Fruit fly (Drosophila melanogaster) whole organism, embryonic: ENCODE results near the gene Nlg2.

ENCODE experiments used
- CG1024 ChIP-seq: fragments of 200-800 bp; sonication (Bioruptor generic); IDR thresholded peaks from 2 replicates; pipeline ENCODE4 v1.3.6; 2022; ENCODE audit warnings: missing biosample characterization, missing genetic modification characterization
- CG10366 ChIP-seq: fragments of 200-800 bp; sonication (Bioruptor generic); IDR thresholded peaks from 2 replicates; pipeline ENCODE4 v1.3.6; 2022; ENCODE audit warnings: missing biosample characterization, missing genetic modification characterization
- CG17328 ChIP-seq: fragments of 200-800 bp; sonication (Bioruptor generic); IDR thresholded peaks from 2 replicates; pipeline ENCODE4 v1.3.6; 2022; ENCODE audit warnings: missing biosample characterization, missing genetic modification characterization
- Nf-YC ChIP-seq: fragments of 200-800 bp; optimal IDR thresholded peaks from 3 replicates; lab custom pipeline; 2019; ENCODE audit warnings: missing biosample characterization, mild to moderate bottlenecking, missing genetic modification characterization, moderate library complexity
- ato ChIP-seq: fragments of 200-800 bp; sonication (Bioruptor generic); IDR thresholded peaks from 2 replicates; pipeline ENCODE4 v1.3.6; 2022; ENCODE audit warnings: missing biosample characterization, missing genetic modification characterization; ENCODE audit not compliant: partially characterized antibody
- croc ChIP-seq: fragments of 200-800 bp; sonication (Bioruptor generic); conservative IDR thresholded peaks from 3 replicates; pipeline ENCODE4 v1.3.6; 2022; ENCODE audit warnings: missing biosample characterization, missing genetic modification characterization
- fru ChIP-seq: fragments of >200 bp; optimal IDR thresholded peaks from 2 replicates; lab custom pipeline; 2017
- usp ChIP-seq: fragments of >200 bp; optimal IDR thresholded peaks from 2 replicates; lab custom pipeline; 2017; ENCODE audit warnings: missing biosample characterization, missing genetic modification characterization

dm6 chr2L:6827558-6828122 is 47.1 kb upstream of the Nlg2 start:
- TF ChIP-seq Nf-YC: no peak
- no peak for TF ChIP-seq croc (GFP tag; lab: Robert Waterston, UW)
- no peak for TF ChIP-seq CG10366 (GFP tag; lab: Robert Waterston, UW)
- TF ChIP-seq fru (lab: Kevin White, UChicago): no peak
- TF ChIP-seq usp (GFP tag; lab: Kevin White, UChicago): no peak
- TF ChIP-seq CG17328 (GFP tag; lab: Robert Waterston, UW): no peak
- no peak for TF ChIP-seq ato (GFP tag; lab: Robert Waterston, UW)
- no peak for TF ChIP-seq CG1024
